Worm (Caenorhabditis elegans) whole organism, L3 larva: ENCODE results near the gene grl-28.

Source experiments
- ZK546.5 ChIP-seq: sonication (generic microtip); optimal IDR thresholded peaks from 2 replicates; lab custom pipeline; 2017; ENCODE audit warnings: missing biosample characterization, missing genetic modification characterization
- aly-2 ChIP-seq: fragments of 150-350 bp; optimal IDR thresholded peaks from 2 replicates; lab custom pipeline; 2014; ENCODE audit warnings: missing biosample characterization, missing genetic modification characterization
- ama-1 ChIP-seq: fragments of 150-350 bp; optimal IDR thresholded peaks from 2 replicates; lab custom pipeline; 2018
- ceh-16 ChIP-seq: sonication (generic microtip); optimal IDR thresholded peaks from 2 replicates; lab custom pipeline; 2017; ENCODE audit warnings: missing biosample characterization, missing genetic modification characterization
- fos-1 ChIP-seq: fragments of 150-350 bp; optimal IDR thresholded peaks from 2 replicates; lab custom pipeline; 2014; ENCODE audit warnings: missing biosample characterization, missing genetic modification characterization
- lin-39 ChIP-seq: fragments of 150-350 bp; optimal IDR thresholded peaks from 2 replicates; lab custom pipeline; 2018; ENCODE audit warnings: missing biosample characterization, missing genetic modification reagents, missing genetic modification characterization
- nfya-1 ChIP-seq: sonication (generic microtip); optimal IDR thresholded peaks from 2 replicates; lab custom pipeline; 2017; ENCODE audit warnings: missing genetic modification characterization, mild to moderate bottlenecking, missing compliant biosample characterization, antibody characterized with exemption, moderate library complexity; ENCODE audit not compliant: insufficient read depth
- nhr-237 ChIP-seq: fragments of 150-350 bp; optimal IDR thresholded peaks from 2 replicates; lab custom pipeline; 2014; ENCODE audit warnings: missing biosample characterization, missing genetic modification characterization
- pqm-1 ChIP-seq: fragments of 150-350 bp; optimal IDR thresholded peaks from 2 replicates; lab custom pipeline; 2017; ENCODE audit warnings: missing biosample characterization, missing genetic modification characterization, inconsistent platforms
- skn-1 ChIP-seq: fragments of 150-350 bp; optimal IDR thresholded peaks from 2 replicates; lab custom pipeline; 2014; ENCODE audit warnings: missing biosample characterization, missing genetic modification characterization
- snpc-4 ChIP-seq: fragments of 150-350 bp; optimal IDR thresholded peaks from 2 replicates; lab custom pipeline; 2014; ENCODE audit warnings: missing biosample characterization, missing genetic modification characterization
- unc-39 ChIP-seq: sonication (generic microtip); optimal IDR thresholded peaks from 4 replicates; lab custom pipeline; 2017; ENCODE audit warnings: missing biosample characterization, missing genetic modification characterization
- unc-62 ChIP-seq: fragments of 150-350 bp; sonication (generic microtip); optimal IDR thresholded peaks from 4 replicates; lab custom pipeline; 2014; ENCODE audit warnings: missing biosample characterization, missing genetic modification reagents, missing genetic modification characterization

ce11 chrV:3557422-3557821, 5.8 kb upstream of the grl-28 start, which contains the start of gene grl-31:
- no peak for TF ChIP-seq fos-1 (tag; lab: Kevin White, UChicago)
- TF ChIP-seq ama-1 (lab: Kevin White, UChicago), result no peak
- no peak for TF ChIP-seq lin-39 (tag; lab: Kevin White, UChicago)
- no peak for TF ChIP-seq ceh-16 (tag; lab: Kevin White, UChicago)
- TF ChIP-seq unc-39 (tag; lab: Kevin White, UChicago), result no peak
- no peak for TF ChIP-seq snpc-4 (tag; lab: Kevin White, UChicago)
- TF ChIP-seq pqm-1 (tag; lab: Kevin White, UChicago), result no peak
- no peak for TF ChIP-seq ZK546.5 (tag; lab: Kevin White, UChicago)
- no peak for TF ChIP-seq aly-2
- no peak for TF ChIP-seq skn-1 (tag; lab: Kevin White, UChicago)
- no peak for TF ChIP-seq nhr-237 (tag; lab: Kevin White, UChicago)
- no peak for TF ChIP-seq unc-62 (GFP tag; lab: Kevin White, UChicago)
- no peak for TF ChIP-seq nfya-1 (tag; lab: Kevin White, UChicago)
